Worm (Caenorhabditis elegans) whole organism, midembryonic: ENCODE measurements around the gene txbp-3.

ENCODE experiments used
- cog-1 ChIP-seq: sonication (generic microtip); optimal IDR thresholded peaks from 2 replicates; lab custom pipeline; 2016; ENCODE audit warnings: missing genetic modification characterization, missing compliant biosample characterization
- flt-1 ChIP-seq: fragments of 200-800 bp; sonication (Bioruptor generic); IDR thresholded peaks from 2 replicates; pipeline ENCODE4 v1.3.6; 2022; ENCODE audit warnings: missing genetic modification characterization, missing compliant biosample characterization
- klf-2 ChIP-seq: fragments of 200-800 bp; sonication (Bioruptor generic); conservative IDR thresholded peaks from 2 replicates; pipeline ENCODE4 v1.3.6; 2022; ENCODE audit warnings: missing genetic modification reagents, missing genetic modification characterization, missing compliant biosample characterization
- med-1 ChIP-seq: sonication (generic microtip); optimal IDR thresholded peaks from 2 replicates; lab custom pipeline; 2017; ENCODE audit warnings: missing genetic modification characterization, mild to moderate bottlenecking, missing compliant biosample characterization, antibody characterized with exemption, missing genetic modification reagents; ENCODE audit not compliant: insufficient read depth
- ref-1 ChIP-seq: fragments of 200-800 bp; sonication (Bioruptor generic); conservative IDR thresholded peaks from 2 replicates; pipeline ENCODE4 v1.3.6; 2022; ENCODE audit warnings: missing genetic modification reagents, missing genetic modification characterization, missing compliant biosample characterization
- tab-1 ChIP-seq: fragments of 200-800 bp; sonication (Bioruptor generic); IDR thresholded peaks from 2 replicates; pipeline ENCODE4 v1.3.6; 2022; ENCODE audit warnings: missing genetic modification characterization, missing compliant biosample characterization
- ztf-23 ChIP-seq: fragments of 200-800 bp; sonication (Bioruptor generic); IDR thresholded peaks from 2 replicates; pipeline ENCODE4 v1.3.6; 2022; ENCODE audit warnings: missing genetic modification reagents, missing genetic modification characterization, missing compliant biosample characterization
- ztf-29 ChIP-seq: fragments of 200-800 bp; sonication (Bioruptor generic); IDR thresholded peaks from 2 replicates; pipeline ENCODE4 v1.3.6; 2022; ENCODE audit warnings: missing genetic modification reagents, missing genetic modification characterization, missing compliant biosample characterization

DNA sequence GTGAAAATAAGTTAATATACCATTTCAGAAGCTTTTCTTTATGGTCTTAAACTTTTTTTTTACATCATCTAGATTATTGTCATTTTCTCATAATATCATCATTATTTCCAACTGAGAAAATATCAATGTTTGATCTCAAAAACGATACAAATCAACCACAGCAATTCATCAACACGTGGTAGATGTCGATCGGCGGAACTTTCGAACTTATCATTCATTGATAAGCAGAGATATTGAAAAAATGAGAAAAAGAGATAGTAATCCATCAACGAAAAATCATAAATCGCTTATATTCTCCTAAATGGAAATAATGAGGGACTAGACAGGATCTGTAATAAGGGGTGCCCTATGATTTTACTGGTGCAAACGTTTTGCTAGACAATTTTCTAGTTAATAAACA, 49.5 kb upstream of the txbp-3 start:
- no peak for TF ChIP-seq ztf-29 (GFP tag; lab: Robert Waterston, UW)
- no peak for TF ChIP-seq tab-1 (GFP tag; lab: Robert Waterston, UW)
- no peak for TF ChIP-seq klf-2 (GFP tag; lab: Robert Waterston, UW)
- TF ChIP-seq med-1 (GFP tag; lab: Kevin White, UChicago): no peak
- no peak for TF ChIP-seq ztf-23
- no peak for TF ChIP-seq cog-1 (tag; lab: Kevin White, UChicago)
- TF ChIP-seq ref-1: no peak
- TF ChIP-seq flt-1: no peak
